Fruit fly (Drosophila melanogaster): ENCODE measurements around the gene CG12011.

CG12011 gene

DNA sequence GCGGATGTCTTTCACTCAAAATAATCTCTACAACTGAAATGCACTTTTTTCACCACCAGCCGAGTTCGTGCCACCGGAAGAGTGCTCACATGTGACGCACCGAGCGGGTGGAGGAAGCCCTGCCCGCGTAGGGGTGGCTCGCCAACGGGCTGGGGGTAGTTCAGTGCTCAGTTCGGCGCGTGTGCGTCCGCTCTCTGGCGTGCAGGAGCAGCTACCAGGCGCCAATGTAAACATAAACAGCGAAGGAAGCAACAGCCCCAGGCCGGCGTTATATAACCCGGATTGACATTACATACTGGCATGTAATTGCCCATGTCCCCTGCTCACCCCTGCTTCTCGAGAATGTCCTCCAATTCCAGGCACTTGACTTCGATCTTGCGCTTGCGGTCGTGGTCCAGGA is 30.2 kb upstream of the CG12011 start:
- TF ChIP-seq CG6791 (GFP tag; IDR thresholded peaks at IDR 0.05; ENCODE audit: partially characterized antibody) (0 out of 3 replicates have a peak, but pooled peaks have one; percentile 28), scrt (GFP tag; optimal IDR thresholded peaks at IDR 0.05) (peak; percentile 96), Awh (GFP tag; IDR thresholded peaks at IDR 0.05) (0 out of 2 replicates have a peak, but pooled peaks have one; percentile 10), abd-A (tag; optimal IDR thresholded peaks at IDR 0.05) (peak; percentile 27), Pdp1 (GFP tag; optimal IDR thresholded peaks at IDR 0.05) (peak in 1 of 2 experiments; percentile 92), ewg (GFP tag; optimal IDR thresholded peaks at IDR 0.05) (peak; percentile 84), CG13624 (GFP tag; optimal IDR thresholded peaks at IDR 0.05) (no peak), bowl (GFP tag; IDR thresholded peaks at IDR 0.05) (no peak), seq (GFP tag; IDR thresholded peaks at IDR 0.05) (peak; percentile 86), CG12155 (GFP tag; optimal IDR thresholded peaks at IDR 0.05) (no peak), gfzf (GFP tag; optimal IDR thresholded peaks at IDR 0.05) (no peak), CG13287 (GFP tag; IDR thresholded peaks at IDR 0.05; ENCODE audit: partially characterized antibody) (no peak), Bgb (GFP tag; IDR thresholded peaks at IDR 0.05; ENCODE audit: partially characterized antibody) (0 out of 2 replicates have a peak, but pooled peaks have one; percentile 11), CG11456 (GFP tag; IDR thresholded peaks at IDR 0.05) (no peak), CG34422 (GFP tag; IDR thresholded peaks at IDR 0.05) (peak; percentile 26; the same call in 1 of the 3 replicates), Hand (GFP tag; optimal IDR thresholded peaks at IDR 0.05) (peak; percentile 5), onecut (GFP tag; IDR thresholded peaks at IDR 0.05) (no peak), Xrp1 (GFP tag; IDR thresholded peaks at IDR 0.05) (no peak), CG2129 (GFP tag; IDR thresholded peaks at IDR 0.05; ENCODE audit: partially characterized antibody) (no peak), CG31224 (GFP tag; IDR thresholded peaks at IDR 0.05) (peak; percentile 99), CG4282 (GFP tag; optimal IDR thresholded peaks at IDR 0.05) (no peak), ci (GFP tag; IDR thresholded peaks at IDR 0.05) (0 out of 3 replicates have a peak, but pooled peaks have one; percentile 13), nerfin-1 (tag; optimal IDR thresholded peaks at IDR 0.05) (peak; percentile 21), Bteb2 (GFP tag; optimal IDR thresholded peaks at IDR 0.05) (no peak), chinmo (GFP tag; IDR thresholded peaks at IDR 0.05; ENCODE audit: partially characterized antibody) (0 out of 4 replicates have a peak, but pooled peaks have one; percentile 53), zen2 (GFP tag; IDR thresholded peaks at IDR 0.05; ENCODE audit: partially characterized antibody) (peak; percentile 52; the same call in 2 of the 3 replicates), sens (GFP tag) (no peak)

DNA sequence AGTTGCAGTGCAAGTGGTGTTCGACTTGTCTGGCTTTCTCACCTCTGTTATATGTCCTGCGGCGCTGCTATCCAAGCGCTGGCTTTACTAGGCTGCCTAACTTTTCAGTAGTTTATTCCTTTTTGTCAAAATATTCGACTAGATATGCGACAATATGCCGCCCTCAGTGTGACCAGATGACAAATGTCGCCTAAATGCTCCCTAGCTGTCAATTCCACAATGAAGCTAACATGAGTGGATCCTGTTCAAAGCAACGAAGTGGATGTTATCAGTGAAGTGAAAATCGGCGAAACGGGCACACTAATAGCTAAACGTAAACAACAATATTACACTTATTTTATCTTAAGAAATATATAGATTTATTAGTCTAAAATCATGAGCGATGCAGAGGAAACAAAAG is 29.5 kb upstream of the CG12011 start, which contains the start of the genes Srrm234 and CG7974:
Gene Srrm234 (minus strand): TSS at position 189 of the 400 bp plus-strand sequence.
Gene CG7974 (plus strand): TSS at position 263 of the 400 bp plus-strand sequence.
- TF ChIP-seq CG3847 (GFP tag; IDR thresholded peaks at IDR 0.05): 0 out of 2 replicates have a peak, but pooled peaks have one; percentile 22
- TF ChIP-seq CG8089 (GFP tag; optimal IDR thresholded peaks at IDR 0.05): no peak
- no peak for TF ChIP-seq zfh1 (GFP tag; IDR thresholded peaks at IDR 0.05)
- TF ChIP-seq CG17912 (GFP tag; optimal IDR thresholded peaks at IDR 0.05): peak; percentile 2
- peak; percentile 29; the same call in 1 of the 3 replicates for TF ChIP-seq row (GFP tag; IDR thresholded peaks at IDR 0.05)
- TF ChIP-seq cg (GFP tag; optimal IDR thresholded peaks at IDR 0.05): no peak
- TF ChIP-seq CG2678 (tag; optimal IDR thresholded peaks at IDR 0.05): no peak
- TF ChIP-seq grau (tag; optimal IDR thresholded peaks at IDR 0.05): peak; percentile 4
- no peak for TF ChIP-seq HLH3B (GFP tag; IDR thresholded peaks at IDR 0.05)
- TF ChIP-seq Bdp1 (GFP tag; optimal IDR thresholded peaks at IDR 0.05): no peak
- TF ChIP-seq bbx (GFP tag; IDR thresholded peaks at IDR 0.05; ENCODE audit: partially characterized antibody): peak; percentile 32; the same call in 1 of the 2 replicates
- TF ChIP-seq tio (GFP tag; optimal IDR thresholded peaks at IDR 0.05): no peak
- no peak for TF ChIP-seq zen (tag; optimal IDR thresholded peaks at IDR 0.05)
- TF ChIP-seq chinmo (GFP tag; IDR thresholded peaks at IDR 0.05; ENCODE audit: partially characterized antibody): 0 out of 4 replicates have a peak, but pooled peaks have one; percentile 5
- TF ChIP-seq Ada2b (GFP tag; IDR thresholded peaks at IDR 0.05): no peak
- peak; percentile 49 for TF ChIP-seq CG14710 (tag; optimal IDR thresholded peaks at IDR 0.05)
- peak; percentile 38; the same call in 1 of the 2 replicates for TF ChIP-seq Bgb (GFP tag; IDR thresholded peaks at IDR 0.05; ENCODE audit: partially characterized antibody)
- no peak for TF ChIP-seq CG4282 (GFP tag; optimal IDR thresholded peaks at IDR 0.05)
- peak; percentile 12 for TF ChIP-seq Fer1 (GFP tag; optimal IDR thresholded peaks at IDR 0.05)
- peak; percentile 5 for TF ChIP-seq Lhr (GFP tag; optimal IDR thresholded peaks at IDR 0.05)
- TF ChIP-seq HLH54F (GFP tag; optimal IDR thresholded peaks at IDR 0.05): no peak
- TF ChIP-seq CG18764 (GFP tag; optimal IDR thresholded peaks at IDR 0.05): no peak
- no peak for TF ChIP-seq odd (GFP tag; optimal IDR thresholded peaks at IDR 0.05)
- TF ChIP-seq az2 (GFP tag; optimal IDR thresholded peaks at IDR 0.05): no peak
- no peak for TF ChIP-seq nom (GFP tag; optimal IDR thresholded peaks at IDR 0.05)
